Fruit fly (Drosophila melanogaster): Measurements from ENCODE around the gene CG13771.
A peak's percentile ranks its signal among the peaks of the same experiment; 100 is the strongest.

Gene CG13771

dm6 chr2L:6708997-6709662, 45.7 kb upstream of the CG13771 start, which contains the start of gene Tsp (continued):
- TF ChIP-seq CG2199 (GFP tag; IDR thresholded peaks at IDR 0.05) (0 out of 3 replicates have a peak, but pooled peaks have one; percentile 51), rib (GFP tag; IDR thresholded peaks at IDR 0.05) (no peak), luna (GFP tag; optimal IDR thresholded peaks at IDR 0.05) (no peak), CG5953 (GFP tag; IDR thresholded peaks at IDR 0.05) (no peak), Gug (GFP tag; IDR thresholded peaks at IDR 0.05) (no peak), sd (tag; optimal IDR thresholded peaks at IDR 0.05) (peak; percentile 58), sr (GFP tag; IDR thresholded peaks at IDR 0.05) (peak; percentile 86), sqz (GFP tag; optimal IDR thresholded peaks at IDR 0.05) (no peak), Bgb (GFP tag; IDR thresholded peaks at IDR 0.05; ENCODE audit: partially characterized antibody) (0 out of 2 replicates have a peak, but pooled peaks have one; percentile 18), klu (GFP tag; IDR thresholded peaks at IDR 0.05) (no peak), Dip2 (GFP tag; IDR thresholded peaks at IDR 0.05) (no peak), CG17361 (GFP tag; IDR thresholded peaks at IDR 0.05) (no peak), CG2889 (GFP tag; IDR thresholded peaks at IDR 0.05) (no peak), CG8359 (GFP tag; optimal IDR thresholded peaks at IDR 0.05; ENCODE audit: borderline replicate concordance) (peak; percentile 7), pzg (GFP tag; optimal IDR thresholded peaks at IDR 0.05) (no peak), CG12769 (tag; optimal IDR thresholded peaks at IDR 0.05) (peak; percentile 82), Hr51 (GFP tag; optimal IDR thresholded peaks at IDR 0.05) (no peak), tup (GFP tag; optimal IDR thresholded peaks at IDR 0.05) (no peak), CG34224 (GFP tag; IDR thresholded peaks at IDR 0.05; ENCODE audit: partially characterized antibody) (no peak), CG15479 (GFP tag; optimal IDR thresholded peaks at IDR 0.05) (peak; percentile 5), CG7963 (GFP tag; IDR thresholded peaks at IDR 0.05; ENCODE audit: partially characterized antibody) (no peak), CG3281 (GFP tag; optimal IDR thresholded peaks at IDR 0.05) (no peak), GATAe (GFP tag; conservative IDR thresholded peaks at IDR 0.05) (no peak), H2.0 (GFP tag; IDR thresholded peaks at IDR 0.05) (no peak), CG11504 (tag; optimal IDR thresholded peaks at IDR 0.05) (no peak), btn (GFP tag; optimal IDR thresholded peaks at IDR 0.05) (no peak), CG8290 (GFP tag; optimal IDR thresholded peaks at IDR 0.05) (peak; percentile 5), CG8290 (tag; optimal IDR thresholded peaks at IDR 0.05) (no peak), CG1529 (GFP tag; optimal IDR thresholded peaks at IDR 0.05) (no peak), CG15269 (tag; optimal IDR thresholded peaks at IDR 0.05) (no peak), CG3065 (GFP tag; optimal IDR thresholded peaks at IDR 0.05) (no peak), lbe (GFP tag; optimal IDR thresholded peaks at IDR 0.05) (no peak), kah (GFP tag; optimal IDR thresholded peaks at IDR 0.05) (peak; percentile 90), zfh2 (GFP tag; optimal IDR thresholded peaks at IDR 0.05) (no peak), slbo (GFP tag; IDR thresholded peaks at IDR 0.05) (no peak; the same call in 1 of the 2 replicates), hbn (GFP tag; IDR thresholded peaks at IDR 0.05; ENCODE audit: partially characterized antibody) (0 out of 2 replicates have a peak, but pooled peaks have one; percentile 35), wor (GFP tag; IDR thresholded peaks at IDR 0.05) (no peak), pnt (GFP tag; optimal IDR thresholded peaks at IDR 0.05) (no peak), Camta (GFP tag; optimal IDR thresholded peaks at IDR 0.05) (no peak), ato (GFP tag; IDR thresholded peaks at IDR 0.05; ENCODE audit: partially characterized antibody) (no peak), Neu2 (GFP tag; optimal IDR thresholded peaks at IDR 0.05; ENCODE audit: borderline replicate concordance) (peak; percentile 44), fru (optimal IDR thresholded peaks at IDR 0.05) (no peak), CG1792 (GFP tag; optimal IDR thresholded peaks at IDR 0.05) (no peak), CG18764 (GFP tag; optimal IDR thresholded peaks at IDR 0.05) (no peak), D19B (GFP tag; optimal IDR thresholded peaks at IDR 0.05) (no peak), CG30403 (GFP tag; optimal IDR thresholded peaks at IDR 0.05) (no peak), CG12299 (tag; optimal IDR thresholded peaks at IDR 0.05) (no peak), Usf (GFP tag; optimal IDR thresholded peaks at IDR 0.05) (no peak), pan (optimal IDR thresholded peaks at IDR 0.05) (no peak), pan (GFP tag; optimal IDR thresholded peaks at IDR 0.05 in 1 of 2, IDR thresholded peaks at IDR 0.05 in 1 of 2) (no peak), CG12391 (tag; optimal IDR thresholded peaks at IDR 0.05) (peak; percentile 10)
